Worm (Caenorhabditis elegans) whole organism, L1 larva: Measurements from ENCODE around the gene F34D6.1.
"Not testable (repeated sequence)": the region's sequence is repeated elsewhere in the genome, so short reads cannot be mapped to it uniquely, and the experiment has no call there.

Experiments used
- aly-2 ChIP-seq: fragments of 150-350 bp; optimal IDR thresholded peaks from 2 replicates; lab custom pipeline; 2014; ENCODE audit warnings: missing biosample characterization, missing genetic modification characterization
- blmp-1 ChIP-seq: fragments of 150-350 bp; optimal IDR thresholded peaks from 2 replicates; lab custom pipeline; 2014; ENCODE audit warnings: missing biosample characterization, missing genetic modification characterization
- lin-13 ChIP-seq: fragments of 150-350 bp; optimal IDR thresholded peaks from 2 replicates; lab custom pipeline; 2014; ENCODE audit warnings: missing biosample characterization, missing genetic modification reagents, missing genetic modification characterization
- lsy-2 ChIP-seq, 2 experiments: fragments of 150-350 bp; optimal IDR thresholded peaks; 2 replicates each; lab custom pipeline; 2014; ENCODE audit warnings: missing biosample characterization in 2 of 2, missing genetic modification characterization in 2 of 2
- nhr-12 ChIP-seq: sonication (generic microtip); optimal IDR thresholded peaks from 2 replicates; lab custom pipeline; 2017; ENCODE audit warnings: missing biosample characterization, missing genetic modification characterization
- nhr-28 ChIP-seq: fragments of 150-350 bp; optimal IDR thresholded peaks from 2 replicates; lab custom pipeline; 2014; ENCODE audit warnings: missing biosample characterization, missing genetic modification characterization
- snu-23 ChIP-seq: sonication (generic microtip); optimal IDR thresholded peaks from 2 replicates; lab custom pipeline; 2016; ENCODE audit warnings: missing genetic modification characterization, missing compliant biosample characterization
- xbp-1 ChIP-seq: sonication (generic microtip); optimal IDR thresholded peaks from 2 replicates; lab custom pipeline; 2016; ENCODE audit warnings: missing genetic modification characterization, missing compliant biosample characterization
- ztf-11 ChIP-seq, 2 experiments: sonication (generic microtip); optimal IDR thresholded peaks; 2 replicates each; lab custom pipeline; 2016 to 2017; ENCODE audit warnings: missing genetic modification characterization in 2 of 2, missing biosample characterization in 1 of 2, missing compliant biosample characterization in 1 of 2

DNA sequence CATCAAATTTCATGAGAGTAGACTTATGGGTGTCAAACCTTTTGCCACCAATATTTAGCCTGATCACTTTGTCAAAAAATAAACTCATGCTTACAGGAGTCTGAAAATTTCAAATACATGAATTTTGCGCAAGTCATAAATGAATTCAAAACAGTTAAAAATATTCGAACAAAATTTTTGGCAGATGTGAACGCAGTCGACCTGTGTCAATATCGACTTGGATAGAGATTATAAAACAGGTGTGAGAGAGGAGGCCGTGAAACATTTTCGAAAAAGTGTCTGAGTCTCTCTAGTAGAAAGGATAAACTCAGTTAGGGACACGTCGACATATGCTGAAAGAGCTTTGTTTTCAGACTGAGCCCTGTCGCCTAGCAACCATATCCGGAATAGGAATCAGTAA lies 34.3 kb downstream of the F34D6.1 start, which contains the start of gene F22E5.12:
- TF ChIP-seq lsy-2 (tag; optimal IDR thresholded peaks at IDR 0.05; lab: Kevin White, UChicago); ztf-11 (tag; optimal IDR thresholded peaks at IDR 0.05; lab: Kevin White, UChicago); blmp-1; nhr-28 (tag; lab: Kevin White, UChicago); lin-13 (GFP tag; lab: Kevin White, UChicago); snu-23 (GFP tag; lab: Kevin White, UChicago); nhr-12 (tag; lab: Kevin White, UChicago); aly-2 (tag; lab: Kevin White, UChicago): not testable (repeated sequence)
- TF ChIP-seq xbp-1 = peak; percentile 2
